Worm (Caenorhabditis elegans) whole organism, L1 larva: Measurements from ENCODE around the gene T05B11.4.

Experiments used
- ama-1 ChIP-seq: fragments of 150-350 bp; optimal IDR thresholded peaks from 2 replicates; lab custom pipeline; 2014
- lin-13 ChIP-seq: fragments of 150-350 bp; optimal IDR thresholded peaks from 2 replicates; lab custom pipeline; 2014; ENCODE audit warnings: missing biosample characterization, missing genetic modification reagents, missing genetic modification characterization
- lin-39 ChIP-seq: fragments of 150-350 bp; optimal IDR thresholded peaks from 2 replicates; lab custom pipeline; 2014; ENCODE audit warnings: missing biosample characterization, missing genetic modification reagents, missing genetic modification characterization
- ztf-4 ChIP-seq: fragments of 150-350 bp; optimal IDR thresholded peaks from 2 replicates; lab custom pipeline; 2014; ENCODE audit warnings: missing biosample characterization, missing genetic modification characterization

- TF ChIP-seq ztf-4 (tag; lab: Kevin White, UChicago) (no peak), lin-13 (GFP tag; lab: Kevin White, UChicago) (no peak), lin-39 (no peak), ama-1 (no peak)
These were observed 20.8 kb upstream of the T05B11.4 start for ce11 chrV:7775226-7775625.
